Worm (Caenorhabditis elegans): ENCODE data around the gene ech-8.

ce11 chrIV:10232456-10232855 lies 6.5 kb downstream of the ech-8 start, which contains the start of gene F01G10.4:
- TF ChIP-seq sem-4 (tag; optimal IDR thresholded peaks at IDR 0.05): no peak
- TF ChIP-seq zag-1 (tag; optimal IDR thresholded peaks at IDR 0.05): no peak
- no peak for TF ChIP-seq lin-13 (GFP tag; optimal IDR thresholded peaks at IDR 0.05)
- TF ChIP-seq nhr-237 (tag; optimal IDR thresholded peaks at IDR 0.05): no peak
- TF ChIP-seq R02D3.7 (tag; optimal IDR thresholded peaks at IDR 0.05): no peak
- no peak for TF ChIP-seq elt-3 (tag; optimal IDR thresholded peaks at IDR 0.05)
- no peak for TF ChIP-seq snpc-4 (tag; optimal IDR thresholded peaks at IDR 0.05)
